Worm (Caenorhabditis elegans): ENCODE data around the gene str-205.
A peak's percentile ranks its signal among the peaks of the same experiment; 100 is the strongest.

str-205 gene

DNA sequence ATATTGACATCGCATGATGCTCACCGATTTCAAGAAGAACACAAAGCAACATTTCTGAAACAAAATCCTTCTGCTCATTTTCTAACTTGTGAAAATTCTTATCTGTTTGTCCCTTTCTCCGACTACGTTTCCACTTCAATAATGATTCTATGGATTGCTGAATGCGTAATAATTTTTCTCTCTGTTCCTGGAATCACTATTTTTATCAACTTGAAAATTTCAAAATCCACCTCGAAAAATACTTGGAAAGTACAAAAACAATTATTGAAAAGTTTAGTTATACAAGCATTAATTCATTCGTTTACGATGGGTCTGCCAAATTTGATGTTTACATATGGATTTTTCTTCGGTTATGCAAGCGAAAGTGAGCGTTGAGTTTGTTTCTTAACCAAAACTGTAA lies 7.7 kb downstream of the str-205 start, which contains the start of gene srh-22:
TSS of gene srh-22 (plus strand) at position 301 of the 400 bp plus-strand sequence.
- TF ChIP-seq lsy-2 (tag; optimal IDR thresholded peaks at IDR 0.05) (no peak), ceh-39 (tag; optimal IDR thresholded peaks at IDR 0.05) (no peak), M03D4.4 (tag; optimal IDR thresholded peaks at IDR 0.05) (no peak), nhr-2 (tag; optimal IDR thresholded peaks at IDR 0.05) (no peak), ces-1 (GFP tag; optimal IDR thresholded peaks at IDR 0.05) (no peak), ham-2 (GFP tag; optimal IDR thresholded peaks at IDR 0.05) (no peak)

DNA sequence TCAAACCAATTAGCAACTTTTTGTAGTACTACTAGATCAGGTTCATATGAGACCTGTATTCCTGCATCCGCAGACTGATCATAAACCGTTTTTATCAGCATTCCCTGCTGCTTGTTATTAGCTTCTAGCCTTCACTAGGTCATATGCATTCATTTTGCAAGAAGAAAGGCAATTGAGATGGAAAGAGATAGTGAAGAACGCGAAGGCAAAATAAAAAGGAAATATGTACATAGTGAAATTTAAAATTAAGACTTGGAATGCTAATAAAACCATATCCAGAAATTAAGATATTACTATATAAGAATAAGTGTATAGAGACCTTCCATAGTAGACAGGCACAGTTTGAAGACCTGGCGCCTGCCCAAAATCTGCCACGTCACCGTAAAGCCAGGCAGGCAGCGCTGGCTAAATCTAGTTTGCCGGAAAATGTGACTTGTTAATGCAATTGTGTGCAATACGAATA lies 9.0 kb downstream of the str-205 start, which contains the start of the genes C02E7.8 and srh-23:
TSS of gene C02E7.8 (minus strand) at position 101 of the 463 bp plus-strand sequence.
TSS of gene srh-23 (plus strand) at position 413 of the 463 bp plus-strand sequence.
- TF ChIP-seq elt-1 (tag; optimal IDR thresholded peaks at IDR 0.05; ENCODE audit: borderline replicate concordance, insufficient read depth) (no peak), nhr-2 (tag; optimal IDR thresholded peaks at IDR 0.05) (no peak), mep-1 (tag; optimal IDR thresholded peaks at IDR 0.05) (no peak), sptf-1 (tag; optimal IDR thresholded peaks at IDR 0.05) (no peak), nhr-12 (tag; optimal IDR thresholded peaks at IDR 0.05) (no peak), snpc-4 (tag; optimal IDR thresholded peaks at IDR 0.05) (no peak), blmp-1 (tag; optimal IDR thresholded peaks at IDR 0.05) (no peak), lin-32 (GFP tag; optimal IDR thresholded peaks at IDR 0.05) (no peak), cnd-1 (tag; optimal IDR thresholded peaks at IDR 0.05) (no peak), nhr-76 (tag; optimal IDR thresholded peaks at IDR 0.05) (no peak), elt-3 (tag; optimal IDR thresholded peaks at IDR 0.05) (no peak), unc-62 (GFP tag; optimal IDR thresholded peaks at IDR 0.05) (no peak), drap-1 (GFP tag; optimal IDR thresholded peaks at IDR 0.05) (no peak), ztf-11 (tag; optimal IDR thresholded peaks at IDR 0.05) (no peak), sem-2 (GFP tag; optimal IDR thresholded peaks at IDR 0.05) (no peak), tbx-8 (GFP tag; optimal IDR thresholded peaks at IDR 0.05) (no peak), unc-39 (tag; optimal IDR thresholded peaks at IDR 0.05) (no peak), ceh-39 (tag; optimal IDR thresholded peaks at IDR 0.05) (no peak)

DNA sequence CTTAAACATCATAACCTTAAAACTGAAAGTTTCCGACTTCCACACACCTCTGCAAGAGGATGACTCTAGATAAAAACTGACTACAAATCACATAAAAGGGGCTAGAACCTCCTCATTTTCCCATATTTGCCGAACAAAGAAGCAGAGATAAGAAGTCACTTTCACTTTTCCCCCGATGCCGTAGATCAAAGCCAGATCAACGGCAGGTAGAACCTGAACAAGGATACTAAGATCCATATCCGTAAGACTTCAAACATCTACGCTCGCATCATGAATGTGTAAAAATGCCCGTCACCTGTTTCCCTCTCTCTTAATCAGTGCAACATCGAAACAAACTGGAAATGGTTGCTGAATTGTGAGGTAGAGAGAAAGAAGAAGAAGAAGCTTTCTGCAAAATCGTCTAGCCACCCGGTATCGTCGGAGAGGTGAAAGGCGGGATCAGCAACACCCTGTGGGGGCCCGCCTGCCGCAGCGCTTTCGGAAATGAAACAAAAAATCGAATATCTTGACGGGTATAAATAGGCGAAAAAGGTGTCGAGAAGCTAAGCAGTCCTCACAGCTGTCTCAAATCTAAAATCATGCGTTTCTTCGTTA lies 11.0 kb downstream of the str-205 start, which contains the start of gene C02E7.6:
TSS of gene C02E7.6 (plus strand) at position 544 of the 594 bp plus-strand sequence.
- TF ChIP-seq blmp-1 (tag; optimal IDR thresholded peaks at IDR 0.05), result peak; percentile 67
- no peak for TF ChIP-seq ces-1 (GFP tag; optimal IDR thresholded peaks at IDR 0.05)
- TF ChIP-seq unc-62 (GFP tag; optimal IDR thresholded peaks at IDR 0.05), result peak; percentile 16
- peak; percentile 14 for TF ChIP-seq nhr-237 (tag; optimal IDR thresholded peaks at IDR 0.05)
- TF ChIP-seq elt-1 (tag; optimal IDR thresholded peaks at IDR 0.05; ENCODE audit: borderline replicate concordance, insufficient read depth), result peak; percentile 90
- no peak for TF ChIP-seq bed-3 (GFP tag; optimal IDR thresholded peaks at IDR 0.05)
- TF ChIP-seq ztf-11 (tag; optimal IDR thresholded peaks at IDR 0.05), result no peak
- no peak for TF ChIP-seq drap-1 (GFP tag; optimal IDR thresholded peaks at IDR 0.05)
- no peak for TF ChIP-seq unc-39 (tag; optimal IDR thresholded peaks at IDR 0.05)
- TF ChIP-seq sptf-1 (tag; optimal IDR thresholded peaks at IDR 0.05), result no peak

DNA sequence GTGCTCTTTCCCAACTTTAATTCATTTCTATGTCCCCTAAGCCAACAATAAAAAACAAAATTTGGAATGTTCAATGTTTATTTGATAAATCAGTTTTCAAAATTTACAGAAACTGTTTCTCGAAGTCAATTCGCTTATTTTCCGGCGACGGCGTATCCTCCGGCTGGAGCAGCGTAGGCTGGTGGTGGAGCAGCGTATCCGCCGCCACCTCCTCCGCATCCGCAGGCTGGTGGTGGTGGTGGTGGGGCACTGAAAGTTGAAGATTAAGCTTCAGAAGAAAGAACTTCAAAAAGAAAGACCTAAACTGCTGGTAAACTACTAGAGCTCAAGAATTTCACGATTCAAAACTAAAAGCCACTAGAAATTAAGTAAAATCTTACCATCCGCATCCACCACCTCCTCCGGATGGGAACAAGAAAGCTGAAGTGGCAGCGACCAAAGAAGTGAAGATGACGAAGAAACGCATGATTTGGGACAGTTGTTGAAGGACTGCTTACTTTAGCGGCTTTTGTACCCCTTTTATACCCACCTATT lies 11.6 kb downstream of the str-205 start, which contains the start of gene C02E7.7:
TSS of gene C02E7.7 (minus strand) at position 484 of the 534 bp plus-strand sequence.
- no peak for TF ChIP-seq flh-1 (GFP tag; optimal IDR thresholded peaks at IDR 0.05)
- TF ChIP-seq blmp-1 (tag; optimal IDR thresholded peaks at IDR 0.05), result no peak
- no peak for TF ChIP-seq snpc-4 (tag; optimal IDR thresholded peaks at IDR 0.05)
- TF ChIP-seq ztf-11 (tag; optimal IDR thresholded peaks at IDR 0.05), result no peak
- TF ChIP-seq ceh-43 (GFP tag; optimal IDR thresholded peaks at IDR 0.05), result no peak
- TF ChIP-seq drap-1 (GFP tag; optimal IDR thresholded peaks at IDR 0.05), result no peak
- TF ChIP-seq M03D4.4 (tag; optimal IDR thresholded peaks at IDR 0.05), result no peak
- TF ChIP-seq nhr-12 (tag; optimal IDR thresholded peaks at IDR 0.05), result no peak
- no peak for TF ChIP-seq unc-62 (GFP tag; optimal IDR thresholded peaks at IDR 0.05)
- TF ChIP-seq ces-1 (GFP tag; optimal IDR thresholded peaks at IDR 0.05), result no peak
- TF ChIP-seq cnd-1 (tag; optimal IDR thresholded peaks at IDR 0.05), result no peak
- TF ChIP-seq ceh-83 (GFP tag; optimal IDR thresholded peaks at IDR 0.05), result no peak
- no peak for TF ChIP-seq mep-1 (tag; optimal IDR thresholded peaks at IDR 0.05)
- TF ChIP-seq mab-5 (tag; optimal IDR thresholded peaks at IDR 0.05), result no peak
- TF ChIP-seq nhr-76 (tag; optimal IDR thresholded peaks at IDR 0.05), result no peak
- TF ChIP-seq sem-2 (GFP tag; optimal IDR thresholded peaks at IDR 0.05), result no peak
- TF ChIP-seq lin-13 (tag; optimal IDR thresholded peaks at IDR 0.05), result no peak

DNA sequence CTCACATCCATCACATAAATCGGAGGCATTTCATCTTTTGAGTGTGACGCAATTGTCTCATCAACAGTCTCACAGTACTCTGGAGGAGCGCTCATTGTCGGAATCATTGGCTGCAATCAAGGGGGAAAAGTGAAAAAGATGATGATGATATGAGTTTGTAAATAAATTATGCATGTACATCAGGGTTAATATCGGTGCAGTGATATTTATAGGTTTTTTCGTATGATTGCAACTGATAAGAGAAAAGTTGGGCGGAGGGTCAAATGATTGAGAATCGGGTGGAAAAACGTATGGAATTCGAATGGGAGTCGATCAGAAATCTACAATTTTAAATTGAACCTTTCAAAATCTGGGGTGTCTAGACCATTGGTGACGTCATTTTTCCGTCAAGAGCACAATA lies 14.9 kb downstream of the str-205 start, which contains the start of gene H23N18.6:
TSS of gene H23N18.6 (minus strand) at position 201 of the 400 bp plus-strand sequence.
- no peak for TF ChIP-seq hlh-1 (tag; optimal IDR thresholded peaks at IDR 0.05)
- TF ChIP-seq nhr-2 (tag; optimal IDR thresholded peaks at IDR 0.05), result no peak
- no peak for TF ChIP-seq lsy-2 (tag; optimal IDR thresholded peaks at IDR 0.05)
- no peak for TF ChIP-seq ceh-43 (GFP tag; optimal IDR thresholded peaks at IDR 0.05)
- no peak for TF ChIP-seq ceh-83 (GFP tag; optimal IDR thresholded peaks at IDR 0.05)
- no peak for TF ChIP-seq elt-3 (tag; optimal IDR thresholded peaks at IDR 0.05)
- TF ChIP-seq elt-1 (tag; optimal IDR thresholded peaks at IDR 0.05; ENCODE audit: borderline replicate concordance, insufficient read depth), result no peak
